Fruit fly (Drosophila melanogaster): ENCODE results near the gene CG31140.

The CG31140 gene

dm6 chr3R:23960865-23961264 is 2.1 kb upstream of the CG31140 start:
- TF ChIP-seq dl (GFP tag; optimal IDR thresholded peaks at IDR 0.05; ENCODE audit: insufficient read depth in 1 of 2, partially characterized antibody in 2 of 2) (no peak), rgr (GFP tag; optimal IDR thresholded peaks at IDR 0.05) (no peak), Sp1 (GFP tag; optimal IDR thresholded peaks at IDR 0.05) (no peak), Myc (optimal IDR thresholded peaks at IDR 0.05) (no peak), psq (GFP tag; optimal IDR thresholded peaks at IDR 0.05) (no peak), Vsx2 (GFP tag; optimal IDR thresholded peaks at IDR 0.05; ENCODE audit: partially characterized antibody) (no peak), Mio (GFP tag; optimal IDR thresholded peaks at IDR 0.05) (no peak), brk (GFP tag; optimal IDR thresholded peaks at IDR 0.05) (no peak), Jra (GFP tag; optimal IDR thresholded peaks at IDR 0.05) (no peak), GATAd (GFP tag; optimal IDR thresholded peaks at IDR 0.05) (no peak), HLH106 (tag; optimal IDR thresholded peaks at IDR 0.05) (no peak), Hr78 (GFP tag; optimal IDR thresholded peaks at IDR 0.05) (no peak), lola (GFP tag; optimal IDR thresholded peaks at IDR 0.05) (no peak), sage (GFP tag; optimal IDR thresholded peaks at IDR 0.05) (no peak), OdsH (GFP tag; optimal IDR thresholded peaks at IDR 0.05) (no peak), Dfd (GFP tag; optimal IDR thresholded peaks at IDR 0.05) (no peak), CG32264 (GFP tag; optimal IDR thresholded peaks at IDR 0.05) (no peak), Rel (GFP tag; optimal IDR thresholded peaks at IDR 0.05) (no peak), Rel (tag; optimal IDR thresholded peaks at IDR 0.05) (no peak), CG9705 (GFP tag; optimal IDR thresholded peaks at IDR 0.05) (no peak)

- TF ChIP-seq h (GFP tag; optimal IDR thresholded peaks at IDR 0.05), result no peak
- TF ChIP-seq Vsx2 (GFP tag; optimal IDR thresholded peaks at IDR 0.05; ENCODE audit: partially characterized antibody), result no peak
- no peak for TF ChIP-seq Mio (GFP tag; optimal IDR thresholded peaks at IDR 0.05)
- TF ChIP-seq rgr (GFP tag; optimal IDR thresholded peaks at IDR 0.05), result no peak
- TF ChIP-seq Hr83 (GFP tag; optimal IDR thresholded peaks at IDR 0.05; ENCODE audit: poor library complexity, severe bottlenecking), result no peak
- no peak for TF ChIP-seq dl (GFP tag; optimal IDR thresholded peaks at IDR 0.05; ENCODE audit: insufficient read depth in 1 of 2, partially characterized antibody in 2 of 2)
- no peak for TF ChIP-seq Abd-B (GFP tag; optimal IDR thresholded peaks at IDR 0.05)
- no peak for TF ChIP-seq OdsH (GFP tag; optimal IDR thresholded peaks at IDR 0.05)
Measured at dm6 chr3R:23964913-23965718, 2.1 kb downstream of the CG31140 start.

dm6 chr3R:23969449-23969848 is 6.5 kb downstream of the CG31140 start:
- no peak for TF ChIP-seq Mio (GFP tag; optimal IDR thresholded peaks at IDR 0.05)
- no peak for TF ChIP-seq N (GFP tag; optimal IDR thresholded peaks at IDR 0.05)
- TF ChIP-seq Myc (optimal IDR thresholded peaks at IDR 0.05), result no peak
- no peak for TF ChIP-seq usp (GFP tag; optimal IDR thresholded peaks at IDR 0.05)
- TF ChIP-seq Dif (GFP tag; optimal IDR thresholded peaks at IDR 0.05; ENCODE audit: partially characterized antibody), result no peak
- TF ChIP-seq Hr83 (GFP tag; optimal IDR thresholded peaks at IDR 0.05; ENCODE audit: poor library complexity, severe bottlenecking), result no peak
- TF ChIP-seq OdsH (GFP tag; optimal IDR thresholded peaks at IDR 0.05), result no peak
- no peak for TF ChIP-seq rgr (GFP tag; optimal IDR thresholded peaks at IDR 0.05)
- no peak for TF ChIP-seq dmrt93B (GFP tag; optimal IDR thresholded peaks at IDR 0.05)
- no peak for TF ChIP-seq Vsx2 (GFP tag; optimal IDR thresholded peaks at IDR 0.05; ENCODE audit: partially characterized antibody)
- no peak for TF ChIP-seq sv (GFP tag; optimal IDR thresholded peaks at IDR 0.05)
- no peak for TF ChIP-seq CG9705 (GFP tag; optimal IDR thresholded peaks at IDR 0.05)
- TF ChIP-seq CG32264 (GFP tag; optimal IDR thresholded peaks at IDR 0.05), result no peak

- TF ChIP-seq dl (GFP tag; optimal IDR thresholded peaks at IDR 0.05; ENCODE audit: insufficient read depth in 1 of 2, partially characterized antibody in 2 of 2) (no peak), fru (GFP tag; optimal IDR thresholded peaks at IDR 0.05) (no peak), dmrt93B (GFP tag; optimal IDR thresholded peaks at IDR 0.05) (no peak), CG9705 (GFP tag; optimal IDR thresholded peaks at IDR 0.05) (no peak), Hnf4 (GFP tag; optimal IDR thresholded peaks at IDR 0.05) (no peak), OdsH (GFP tag; optimal IDR thresholded peaks at IDR 0.05) (no peak)
Measured at dm6 chr3R:23971208-23971607, 8.2 kb downstream of the CG31140 start.

- TF ChIP-seq N (GFP tag; optimal IDR thresholded peaks at IDR 0.05) (no peak), HLH106 (tag; optimal IDR thresholded peaks at IDR 0.05) (no peak), lola (GFP tag; optimal IDR thresholded peaks at IDR 0.05) (no peak)
Measured at dm6 chr3R:23971764-23972163, 8.8 kb downstream of the CG31140 start.
